Fruit fly (Drosophila melanogaster) whole organism, adult: ENCODE results near the gene CG32669.

ENCODE experiments used
- CG12768 ChIP-seq: fragments of 200-800 bp; sonication (Bioruptor generic); optimal IDR thresholded peaks from 2 replicates; lab custom pipeline; 2017; ENCODE audit warnings: missing biosample characterization, missing genetic modification characterization, mild to moderate bottlenecking, moderate library complexity, missing genetic modification reagents
- CG14711 ChIP-seq: fragments of 200-800 bp; sonication (Bioruptor generic); optimal IDR thresholded peaks from 2 replicates; lab custom pipeline; 2018; ENCODE audit warnings: missing biosample characterization, mild to moderate bottlenecking, missing genetic modification characterization, moderate library complexity
- CG1620 ChIP-seq: fragments of 200-800 bp; sonication (Bioruptor generic); optimal IDR thresholded peaks from 2 replicates; lab custom pipeline; 2016; ENCODE audit warnings: missing biosample characterization, missing genetic modification characterization
- CG33017 ChIP-seq: fragments of 200-800 bp; sonication (Bioruptor generic); optimal IDR thresholded peaks from 2 replicates; lab custom pipeline; 2018; ENCODE audit warnings: missing biosample characterization, mild to moderate bottlenecking, missing genetic modification characterization, moderate library complexity
- CG5204 ChIP-seq: fragments of 200-800 bp; sonication (Bioruptor generic); optimal IDR thresholded peaks from 2 replicates; lab custom pipeline; 2016; ENCODE audit warnings: missing biosample characterization, missing genetic modification characterization
- Crg-1 ChIP-seq: fragments of 200-800 bp; sonication (Bioruptor generic); optimal IDR thresholded peaks from 2 replicates; lab custom pipeline; 2016; ENCODE audit warnings: missing biosample characterization, missing genetic modification characterization
- Hr96 ChIP-seq: fragments of 200-800 bp; sonication (Bioruptor generic); optimal IDR thresholded peaks from 2 replicates; lab custom pipeline; 2016; ENCODE audit warnings: missing biosample characterization, missing genetic modification characterization
- Mnt ChIP-seq: fragments of 200-800 bp; sonication (Bioruptor generic); optimal IDR thresholded peaks from 2 replicates; lab custom pipeline; 2016; ENCODE audit warnings: missing biosample characterization, mild to moderate bottlenecking, missing genetic modification characterization
- cic ChIP-seq: fragments of 200-800 bp; sonication (Bioruptor generic); optimal IDR thresholded peaks from 2 replicates; lab custom pipeline; 2017; ENCODE audit warnings: missing biosample characterization, mild to moderate bottlenecking, missing genetic modification characterization, moderate library complexity
- cnc ChIP-seq, 2 experiments: fragments of >200 bp; optimal IDR thresholded peaks; 2 replicates each; lab custom pipeline; 2017
- kay ChIP-seq: fragments of 200-800 bp; sonication (Bioruptor generic); peaks from one replicate; lab custom pipeline; 2016; ENCODE audit warnings: missing biosample characterization, missing genetic modification characterization, borderline replicate concordance
- ovo ChIP-seq: fragments of 200-800 bp; sonication (Bioruptor generic); optimal IDR thresholded peaks from 2 replicates; lab custom pipeline; 2016; ENCODE audit warnings: missing biosample characterization, missing genetic modification characterization
- pad ChIP-seq: fragments of 200-800 bp; sonication (Bioruptor generic); optimal IDR thresholded peaks from 3 replicates; lab custom pipeline; 2017; ENCODE audit warnings: missing biosample characterization, missing genetic modification characterization, mild to moderate bottlenecking, moderate library complexity, missing genetic modification reagents
- tj ChIP-seq: fragments of 200-800 bp; sonication (Bioruptor generic); optimal IDR thresholded peaks from 3 replicates; lab custom pipeline; 2017; ENCODE audit warnings: missing biosample characterization, mild to moderate bottlenecking, missing genetic modification characterization, moderate library complexity

DNA sequence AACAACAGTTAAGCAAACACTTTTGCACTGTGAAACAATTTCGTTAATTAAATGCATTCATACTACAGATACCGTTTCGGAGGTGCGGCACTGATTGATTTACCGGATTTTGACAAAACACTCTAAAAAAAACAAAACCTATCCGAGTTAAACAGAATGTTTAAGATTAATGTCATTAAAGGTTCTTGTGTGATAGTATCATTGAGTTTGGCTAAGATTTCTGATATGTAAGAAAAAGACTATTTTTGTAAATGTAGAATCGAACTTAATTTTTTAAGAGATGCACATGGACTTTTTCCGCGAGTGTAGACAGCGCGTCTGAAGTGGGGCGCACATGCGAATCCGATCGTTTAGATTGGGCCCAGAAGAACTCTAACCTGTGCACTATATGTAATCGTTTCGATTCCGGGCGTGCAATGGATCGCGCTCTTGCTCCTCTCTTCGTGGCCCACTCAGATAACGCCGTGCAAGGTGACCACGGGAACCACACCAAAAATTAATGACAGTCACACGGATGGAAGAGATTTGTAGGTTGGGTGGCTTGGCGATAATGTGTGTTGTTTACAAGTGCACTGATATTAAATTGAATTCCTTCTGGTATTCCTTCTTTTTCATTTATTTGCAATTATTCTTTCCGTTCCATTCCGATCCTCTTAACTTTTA, 45.2 kb upstream of the CG32669 start:
- TF ChIP-seq cic: no peak
- TF ChIP-seq kay (GFP tag; lab: Kevin White, UChicago): no peak
- TF ChIP-seq CG33017: no peak
- no peak for TF ChIP-seq pad (GFP tag; lab: Kevin White, UChicago)
- no peak for TF ChIP-seq Hr96 (GFP tag; lab: Kevin White, UChicago)
- no peak for TF ChIP-seq CG12768 (GFP tag; lab: Kevin White, UChicago)
- TF ChIP-seq Mnt (GFP tag; lab: Kevin White, UChicago): peak; percentile 25
- no peak for TF ChIP-seq cnc (optimal IDR thresholded peaks at IDR 0.05; lab: Kevin White, UChicago)
- no peak for TF ChIP-seq Crg-1
- TF ChIP-seq CG1620 (GFP tag; lab: Kevin White, UChicago): no peak
- peak; percentile 9 for TF ChIP-seq CG14711 (tag; lab: Kevin White, UChicago)
- no peak for TF ChIP-seq CG5204 (GFP tag; lab: Kevin White, UChicago)
- no peak for TF ChIP-seq tj (GFP tag; lab: Kevin White, UChicago)
- TF ChIP-seq ovo: no peak
